Worm (Caenorhabditis elegans) whole organism, L2 larva: Measurements from ENCODE around the gene asp-14.

Experiments used
- C34F6.9 ChIP-seq: fragments of 150-350 bp; optimal IDR thresholded peaks from 2 replicates; lab custom pipeline; 2014; ENCODE audit warnings: missing biosample characterization, missing genetic modification characterization
- F13H6.1 ChIP-seq: sonication (generic microtip); optimal IDR thresholded peaks from 2 replicates; lab custom pipeline; 2016; ENCODE audit warnings: missing genetic modification characterization, missing compliant biosample characterization
- R02D3.7 ChIP-seq: fragments of 150-350 bp; optimal IDR thresholded peaks from 2 replicates; lab custom pipeline; 2014; ENCODE audit warnings: missing biosample characterization, missing genetic modification characterization
- Y55F3AM.14 ChIP-seq: fragments of 200-800 bp; sonication (Bioruptor generic); optimal IDR thresholded peaks from 2 replicates; lab custom pipeline; 2018; ENCODE audit warnings: mild to moderate bottlenecking, missing genetic modification characterization, missing compliant biosample characterization
- alr-1 ChIP-seq: fragments of 150-350 bp; optimal IDR thresholded peaks from 2 replicates; lab custom pipeline; 2014; ENCODE audit warnings: missing biosample characterization, missing genetic modification characterization
- aly-2 ChIP-seq: fragments of 150-350 bp; optimal IDR thresholded peaks from 2 replicates; lab custom pipeline; 2014; ENCODE audit warnings: missing biosample characterization, missing genetic modification characterization
- ama-1 ChIP-seq: fragments of 150-350 bp; optimal IDR thresholded peaks from 2 replicates; lab custom pipeline; 2018; ENCODE audit warnings: inconsistent platforms
- blmp-1 ChIP-seq: sonication (generic microtip); optimal IDR thresholded peaks from 2 replicates; lab custom pipeline; 2017; ENCODE audit warnings: missing genetic modification characterization, mild to moderate bottlenecking, missing compliant biosample characterization, antibody characterized with exemption, moderate library complexity; ENCODE audit not compliant: insufficient read depth
- ceh-82 ChIP-seq: fragments of 150-350 bp; optimal IDR thresholded peaks from 2 replicates; lab custom pipeline; 2014; ENCODE audit warnings: missing biosample characterization, missing genetic modification characterization
- crh-2 ChIP-seq: sonication (generic microtip); optimal IDR thresholded peaks from 2 replicates; lab custom pipeline; 2017; ENCODE audit warnings: missing biosample characterization, missing genetic modification characterization
- egl-27 ChIP-seq: sonication (generic microtip); optimal IDR thresholded peaks from 3 replicates; lab custom pipeline; 2017; ENCODE audit warnings: missing biosample characterization, missing genetic modification reagents, missing genetic modification characterization
- elt-3 ChIP-seq: sonication (generic microtip); optimal IDR thresholded peaks from 2 replicates; lab custom pipeline; 2017; ENCODE audit warnings: missing biosample characterization, missing genetic modification characterization
- fos-1 ChIP-seq: fragments of 150-350 bp; optimal IDR thresholded peaks from 2 replicates; lab custom pipeline; 2014; ENCODE audit warnings: missing biosample characterization, missing genetic modification characterization
- gmeb-1 ChIP-seq: fragments of 150-350 bp; optimal IDR thresholded peaks from 2 replicates; lab custom pipeline; 2014; ENCODE audit warnings: missing biosample characterization, missing genetic modification characterization
- lin-11 ChIP-seq: fragments of 150-350 bp; sonication (generic microtip); optimal IDR thresholded peaks from 2 replicates; lab custom pipeline; 2014; ENCODE audit warnings: missing biosample characterization, missing genetic modification characterization, inconsistent platforms, mixed read lengths
- lin-39 ChIP-seq: fragments of 150-350 bp; optimal IDR thresholded peaks from 2 replicates; lab custom pipeline; 2014; ENCODE audit warnings: missing biosample characterization, missing genetic modification reagents, missing genetic modification characterization
- lsy-2 ChIP-seq, 2 experiments: fragments of 150-350 bp in 1 of 2; sonication (generic microtip) in 1 of 2; optimal IDR thresholded peaks; 2 replicates each; lab custom pipeline; 2014 to 2017; ENCODE audit warnings: missing biosample characterization in 2 of 2, missing genetic modification characterization in 2 of 2
- mab-5 ChIP-seq: fragments of 150-350 bp; optimal IDR thresholded peaks from 2 replicates; lab custom pipeline; 2014; ENCODE audit warnings: missing biosample characterization, missing genetic modification characterization
- mbf-1 ChIP-seq: sonication (generic microtip); optimal IDR thresholded peaks from 2 replicates; lab custom pipeline; 2017; ENCODE audit warnings: missing biosample characterization, missing genetic modification characterization
- mdl-1 ChIP-seq, 2 experiments: fragments of 150-350 bp in 1 of 2; sonication (generic microtip) in 1 of 2; optimal IDR thresholded peaks; 2 replicates each; lab custom pipeline; 2017; ENCODE audit warnings: missing biosample characterization in 2 of 2, missing genetic modification characterization in 2 of 2
- nhr-10 ChIP-seq: sonication (generic microtip); optimal IDR thresholded peaks from 2 replicates; lab custom pipeline; 2017; ENCODE audit warnings: missing biosample characterization, missing genetic modification characterization
- nhr-129 ChIP-seq: fragments of 150-350 bp; optimal IDR thresholded peaks from 2 replicates; lab custom pipeline; 2014; ENCODE audit warnings: missing biosample characterization, missing genetic modification characterization
- nhr-21 ChIP-seq: fragments of 150-350 bp; optimal IDR thresholded peaks from 2 replicates; lab custom pipeline; 2014; ENCODE audit warnings: missing biosample characterization, missing genetic modification characterization
- nhr-23 ChIP-seq: fragments of 150-350 bp; optimal IDR thresholded peaks from 2 replicates; lab custom pipeline; 2014; ENCODE audit warnings: missing biosample characterization, missing genetic modification reagents, missing genetic modification characterization
- nhr-25 ChIP-seq: fragments of 150-350 bp; sonication (generic microtip); optimal IDR thresholded peaks from 3 replicates; lab custom pipeline; 2014; ENCODE audit warnings: missing biosample characterization, missing genetic modification characterization
- nhr-6 ChIP-seq: fragments of 150-350 bp; optimal IDR thresholded peaks from 2 replicates; lab custom pipeline; 2014; ENCODE audit warnings: missing biosample characterization, missing genetic modification characterization
- sem-4 ChIP-seq: fragments of 150-350 bp; optimal IDR thresholded peaks from 2 replicates; lab custom pipeline; 2014; ENCODE audit warnings: missing biosample characterization, missing genetic modification reagents, missing genetic modification characterization
- skn-1 ChIP-seq: sonication (generic microtip); optimal IDR thresholded peaks from 2 replicates; lab custom pipeline; 2017; ENCODE audit warnings: missing biosample characterization, missing genetic modification characterization
- sma-3 ChIP-seq: sonication (generic microtip); optimal IDR thresholded peaks from 2 replicates; lab custom pipeline; 2016; ENCODE audit warnings: missing genetic modification reagents, missing genetic modification characterization, missing compliant biosample characterization
- sma-9 ChIP-seq, 2 experiments: fragments of 150-350 bp in 1 of 2; sonication (generic microtip) in 1 of 2; optimal IDR thresholded peaks; 2 replicates each; lab custom pipeline; 2014 to 2016; ENCODE audit warnings: missing genetic modification characterization in 2 of 2, mild to moderate bottlenecking in 1 of 2, missing biosample characterization in 1 of 2, missing compliant biosample characterization in 1 of 2, missing genetic modification reagents in 1 of 2, moderate library complexity in 1 of 2
- snpc-4 ChIP-seq: fragments of 150-350 bp; optimal IDR thresholded peaks from 2 replicates; lab custom pipeline; 2014; ENCODE audit warnings: missing biosample characterization, missing genetic modification characterization
- unc-62 ChIP-seq: fragments of 150-350 bp; optimal IDR thresholded peaks from 2 replicates; lab custom pipeline; 2014; ENCODE audit warnings: missing biosample characterization, missing genetic modification reagents, missing genetic modification characterization
- ztf-1 ChIP-seq: fragments of 200-800 bp; sonication (Bioruptor generic); conservative IDR thresholded peaks from 2 replicates; pipeline ENCODE4 v1.3.6; 2022; ENCODE audit warnings: missing genetic modification characterization, missing compliant biosample characterization
- ztf-4 ChIP-seq: fragments of 150-350 bp; optimal IDR thresholded peaks from 2 replicates; lab custom pipeline; 2014; ENCODE audit warnings: missing biosample characterization, missing genetic modification characterization

asp-14 gene

ce11 chrX:6448866-6449400, 2.5 kb upstream of the asp-14 start, which contains the start of gene fah-1:
Gene fah-1, minus strand, starts transcription at chrX:6448916.
- TF ChIP-seq ama-1 (lab: Kevin White, UChicago) (no peak), blmp-1 (peak; percentile 34), nhr-129 (tag; lab: Kevin White, UChicago) (peak; percentile 60), C34F6.9 (tag; lab: Kevin White, UChicago) (no peak), nhr-10 (no peak), mdl-1 (tag; optimal IDR thresholded peaks at IDR 0.05; lab: Kevin White, UChicago) (peak in 1 of 2 experiments; percentile 33), Y55F3AM.14 (peak; percentile 54), crh-2 (tag; lab: Kevin White, UChicago) (peak; percentile 51), nhr-21 (tag; lab: Kevin White, UChicago) (peak; percentile 58), ztf-4 (tag; lab: Kevin White, UChicago) (peak; percentile 38), sma-9 (GFP tag; optimal IDR thresholded peaks at IDR 0.05; lab: Kevin White, UChicago) (peak; percentile 86), sma-9 (tag; optimal IDR thresholded peaks at IDR 0.05; lab: Kevin White, UChicago) (no peak), sma-3 (GFP tag; lab: Kevin White, UChicago) (peak; percentile 89), egl-27 (tag; lab: Kevin White, UChicago) (peak; percentile 56), fos-1 (tag; lab: Kevin White, UChicago) (peak; percentile 43), lin-39 (tag; lab: Kevin White, UChicago) (no peak), nhr-23 (tag; lab: Kevin White, UChicago) (no peak), gmeb-1 (tag; lab: Kevin White, UChicago) (peak; percentile 51), nhr-25 (tag; lab: Kevin White, UChicago) (peak; percentile 75), nhr-6 (peak; percentile 33), F13H6.1 (tag; lab: Kevin White, UChicago) (peak; percentile 32)

ce11 chrX:6445239-6445638, 1.2 kb downstream of the asp-14 start:
- TF ChIP-seq aly-2 (tag; lab: Kevin White, UChicago): no peak
- TF ChIP-seq sem-4: no peak
- TF ChIP-seq skn-1 (tag; lab: Kevin White, UChicago): peak; percentile 97
- no peak for TF ChIP-seq mdl-1 (tag; optimal IDR thresholded peaks at IDR 0.05; lab: Kevin White, UChicago)
- no peak for TF ChIP-seq egl-27 (tag; lab: Kevin White, UChicago)
- no peak for TF ChIP-seq blmp-1
- peak; percentile 46 for TF ChIP-seq fos-1 (tag; lab: Kevin White, UChicago)
- TF ChIP-seq elt-3 (tag; lab: Kevin White, UChicago): no peak
- TF ChIP-seq Y55F3AM.14: no peak
- no peak for TF ChIP-seq C34F6.9 (tag; lab: Kevin White, UChicago)
- TF ChIP-seq, all 48 proteins: peak for 2

DNA sequence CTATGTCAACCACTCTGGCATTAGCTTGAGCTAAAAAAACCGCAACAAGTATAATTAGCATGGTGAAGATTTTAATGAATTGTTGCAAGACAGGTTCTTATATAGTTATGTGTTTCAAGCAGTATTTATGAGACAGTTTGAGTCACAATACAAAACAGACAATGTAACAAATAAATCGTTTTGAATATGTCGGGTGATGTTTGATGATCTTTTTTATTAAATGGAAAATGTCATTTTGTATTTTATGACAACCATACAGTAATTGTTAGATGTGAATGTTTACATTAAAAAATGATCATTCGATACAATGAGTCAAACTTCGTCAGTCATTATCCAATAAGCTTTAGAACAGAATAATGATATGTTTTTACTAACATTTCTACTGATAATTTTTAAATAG, 3.1 kb downstream of the asp-14 start, which contains the start of gene K10C2.7:
Gene K10C2.7 (minus strand): TSS at position 101 of the 400 bp plus-strand sequence.
- TF ChIP-seq nhr-129 (tag; lab: Kevin White, UChicago) (no peak), mab-5 (no peak), F13H6.1 (tag; lab: Kevin White, UChicago) (no peak), ceh-82 (no peak), sma-9 (GFP tag; optimal IDR thresholded peaks at IDR 0.05; lab: Kevin White, UChicago) (no peak), sma-9 (tag; optimal IDR thresholded peaks at IDR 0.05; lab: Kevin White, UChicago) (no peak), lin-11 (tag; lab: Kevin White, UChicago) (no peak), lsy-2 (tag; optimal IDR thresholded peaks at IDR 0.05; lab: Kevin White, UChicago) (no peak), ama-1 (lab: Kevin White, UChicago) (no peak), elt-3 (tag; lab: Kevin White, UChicago) (no peak), alr-1 (no peak), nhr-21 (tag; lab: Kevin White, UChicago) (no peak), R02D3.7 (tag; lab: Kevin White, UChicago) (no peak), Y55F3AM.14 (no peak), ztf-1 (GFP tag; lab: Robert Waterston, UW) (no peak), sma-3 (GFP tag; lab: Kevin White, UChicago) (no peak), snpc-4 (tag; lab: Kevin White, UChicago) (no peak), mbf-1 (tag; lab: Kevin White, UChicago) (no peak)

ce11 chrX:6440464-6440863, 6.0 kb downstream of the asp-14 start, which contains the start of gene K10C2.14:
Gene K10C2.14, minus strand, starts transcription at chrX:6440564.
- TF ChIP-seq sma-3 (GFP tag; lab: Kevin White, UChicago) (no peak), mbf-1 (tag; lab: Kevin White, UChicago) (no peak), unc-62 (no peak)
- TF ChIP-seq, all 48 proteins: peak for 0
